Fruit fly (Drosophila melanogaster): ENCODE measurements around the gene CG13460.

The CG13460 gene

DNA sequence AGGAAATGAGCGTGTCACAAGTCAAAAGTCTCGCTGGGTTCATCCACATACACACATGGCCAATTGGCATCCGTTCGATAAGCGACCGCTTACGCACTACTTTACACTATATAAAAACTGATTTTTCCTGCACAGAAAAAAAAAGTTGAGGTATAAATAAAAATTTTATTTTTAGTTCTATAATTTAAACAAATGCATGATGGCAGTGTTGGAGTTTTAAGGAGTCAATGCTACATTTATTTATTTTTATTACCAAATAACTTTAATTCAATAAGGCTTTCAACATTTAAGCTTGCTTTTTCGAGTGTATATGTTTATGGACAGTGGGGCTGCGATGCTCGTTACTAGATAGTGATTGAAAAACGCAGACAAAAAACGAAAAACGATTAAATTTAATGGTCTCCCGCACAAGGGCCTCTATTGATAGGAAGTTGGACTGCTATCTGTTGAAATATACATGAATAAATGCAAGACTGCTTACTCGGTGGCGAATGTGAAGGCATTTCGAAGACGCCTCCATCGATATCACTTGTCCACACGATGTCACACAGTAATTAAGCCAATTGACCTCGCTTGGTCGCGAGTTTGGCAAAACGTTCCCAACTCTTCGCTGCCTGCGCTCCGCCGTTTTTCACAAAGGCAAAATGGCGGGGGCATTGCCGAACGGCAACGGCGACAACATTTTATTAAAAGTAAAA is 49.7 kb downstream of the CG13460 start (continued):
- TF ChIP-seq Xrp1 (GFP tag; IDR thresholded peaks at IDR 0.05) (peak; percentile 87), CG10267 (tag; optimal IDR thresholded peaks at IDR 0.05) (peak; percentile 83), CG9727 (GFP tag; optimal IDR thresholded peaks at IDR 0.05) (peak; percentile 81), pan (optimal IDR thresholded peaks at IDR 0.05) (no peak), pan (GFP tag; optimal IDR thresholded peaks at IDR 0.05 in 1 of 2, IDR thresholded peaks at IDR 0.05 in 1 of 2) (peak in 1 of 2 experiments; percentile 84), Nf-YA (GFP tag; IDR thresholded peaks at IDR 0.05) (no peak), CG12299 (tag; optimal IDR thresholded peaks at IDR 0.05) (peak; percentile 62), Ptx1 (GFP tag; IDR thresholded peaks at IDR 0.05) (peak; percentile 82), ssp (GFP tag; IDR thresholded peaks at IDR 0.05) (peak; percentile 45; the same call in 1 of the 2 replicates), CG10147 (GFP tag; optimal IDR thresholded peaks at IDR 0.05) (peak; percentile 76), CG4282 (GFP tag; optimal IDR thresholded peaks at IDR 0.05) (no peak), aop (GFP tag; IDR thresholded peaks at IDR 0.05) (no peak), CG15011 (GFP tag; optimal IDR thresholded peaks at IDR 0.05) (peak; percentile 65), h (optimal IDR thresholded peaks at IDR 0.05) (no peak), pros (GFP tag; optimal IDR thresholded peaks at IDR 0.05) (no peak), Hsf (GFP tag; optimal IDR thresholded peaks at IDR 0.05) (peak; percentile 44), unpg (GFP tag; optimal IDR thresholded peaks at IDR 0.05) (peak; percentile 92), gsb-n (tag; optimal IDR thresholded peaks at IDR 0.05) (peak; percentile 82), CG3847 (GFP tag; IDR thresholded peaks at IDR 0.05) (peak; percentile 50; the same call in 1 of the 2 replicates), CG13296 (GFP tag; optimal IDR thresholded peaks at IDR 0.05) (peak; percentile 71), CG4424 (GFP tag; optimal IDR thresholded peaks at IDR 0.05) (peak; percentile 78), dmrt99B (tag; optimal IDR thresholded peaks at IDR 0.05) (peak; percentile 87), CG6254 (GFP tag; optimal IDR thresholded peaks at IDR 0.05) (peak; percentile 49), HHEX (GFP tag; optimal IDR thresholded peaks at IDR 0.05) (peak; percentile 71), sob (GFP tag; IDR thresholded peaks at IDR 0.05) (peak; percentile 80), scrt (GFP tag; optimal IDR thresholded peaks at IDR 0.05) (peak; percentile 60), HLH54F (GFP tag; optimal IDR thresholded peaks at IDR 0.05) (no peak), H15 (GFP tag; IDR thresholded peaks at IDR 0.05) (0 out of 3 replicates have a peak, but pooled peaks have one; percentile 35), CG1792 (GFP tag; optimal IDR thresholded peaks at IDR 0.05) (peak; percentile 62), NfI (GFP tag; optimal IDR thresholded peaks at IDR 0.05) (peak; percentile 37), CG15073 (GFP tag; optimal IDR thresholded peaks at IDR 0.05) (no peak), twi (tag; optimal IDR thresholded peaks at IDR 0.05) (peak; percentile 61), CG8290 (GFP tag; optimal IDR thresholded peaks at IDR 0.05) (peak; percentile 28), CG8290 (tag; optimal IDR thresholded peaks at IDR 0.05) (no peak), CG16813 (GFP tag; IDR thresholded peaks at IDR 0.05; ENCODE audit: partially characterized antibody) (no peak), salm (tag; optimal IDR thresholded peaks at IDR 0.05) (peak; percentile 74), zen (tag; optimal IDR thresholded peaks at IDR 0.05) (peak; percentile 77), Abd-B (GFP tag; optimal IDR thresholded peaks at IDR 0.05) (peak; percentile 87), Bdp1 (GFP tag; optimal IDR thresholded peaks at IDR 0.05) (peak; percentile 32), Ets97D (GFP tag; optimal IDR thresholded peaks at IDR 0.05) (no peak), Hr39 (optimal IDR thresholded peaks at IDR 0.05) (no peak), zf30C (GFP tag; optimal IDR thresholded peaks at IDR 0.05) (peak; percentile 63), CG17802 (tag; optimal IDR thresholded peaks at IDR 0.05) (peak; percentile 22), sens (GFP tag) (peak; percentile 90), tx (GFP tag; optimal IDR thresholded peaks at IDR 0.05) (no peak), CG14050 (GFP tag; IDR thresholded peaks at IDR 0.05) (peak; percentile 43; the same call in 1 of the 3 replicates), CG2199 (GFP tag; IDR thresholded peaks at IDR 0.05) (peak; percentile 69; the same call in 1 of the 3 replicates), Six4 (GFP tag; optimal IDR thresholded peaks at IDR 0.05) (peak; percentile 66), shn (GFP tag; optimal IDR thresholded peaks at IDR 0.05) (no peak), CG7271 (tag; optimal IDR thresholded peaks at IDR 0.05) (peak; percentile 16), fd96Cb (tag; optimal IDR thresholded peaks at IDR 0.05) (peak; percentile 86)
